Fruit fly (Drosophila melanogaster): ENCODE results near the gene CG32269.
A peak's percentile ranks its signal among the peaks of the same experiment; 100 is the strongest.

CG32269 gene

dm6 chr3L:3169107-3169506 is 39.7 kb downstream of the CG32269 start, which contains the start of the genes CG32278 and CG32281:
Gene CG32278, plus strand, starts transcription at chr3L:3169286.
Gene CG32281, plus strand, starts transcription at chr3L:3169375.
- TF ChIP-seq CG8119 (GFP tag; IDR thresholded peaks at IDR 0.05) (no peak), Ets96B (tag; optimal IDR thresholded peaks at IDR 0.05) (no peak), Sox15 (GFP tag; optimal IDR thresholded peaks at IDR 0.05) (no peak), ss (GFP tag; optimal IDR thresholded peaks at IDR 0.05) (no peak), Eip93F (GFP tag; optimal IDR thresholded peaks at IDR 0.05) (no peak), Hr4 (GFP tag; optimal IDR thresholded peaks at IDR 0.05) (no peak), fkh (GFP tag; optimal IDR thresholded peaks at IDR 0.05) (no peak), CG3919 (GFP tag; optimal IDR thresholded peaks at IDR 0.05) (no peak)

- TF ChIP-seq svp (GFP tag) = peak; percentile 92
- TF ChIP-seq CG1621 (tag; optimal IDR thresholded peaks at IDR 0.05) = no peak
- no peak for TF ChIP-seq CG8319 (GFP tag; optimal IDR thresholded peaks at IDR 0.05)
Observed at dm6 chr3L:3166200-3166695, 42.5 kb downstream of the CG32269 start, which contains the start of gene Asciz. Gene Asciz, minus strand, starts transcription at chr3L:3166250.

- no peak for TF ChIP-seq CG6276 (GFP tag; optimal IDR thresholded peaks at IDR 0.05)
- TF ChIP-seq vri (GFP tag; optimal IDR thresholded peaks at IDR 0.05) = peak; percentile 15
Observed at dm6 chr3L:3165399-3165798, 43.4 kb downstream of the CG32269 start.

- no peak for TF ChIP-seq OdsH (GFP tag; optimal IDR thresholded peaks at IDR 0.05)
- TF ChIP-seq fd85E (GFP tag; optimal IDR thresholded peaks at IDR 0.05) = no peak
- TF ChIP-seq esn (GFP tag; optimal IDR thresholded peaks at IDR 0.05) = peak; percentile 48
- TF ChIP-seq acj6 (GFP tag; optimal IDR thresholded peaks at IDR 0.05) = no peak
- TF ChIP-seq cyc (GFP tag; optimal IDR thresholded peaks at IDR 0.05) = peak; percentile 36
- TF ChIP-seq CG8319 (GFP tag; optimal IDR thresholded peaks at IDR 0.05) = no peak
- TF ChIP-seq Blimp-1 (GFP tag; optimal IDR thresholded peaks at IDR 0.05) = no peak
- no peak for TF ChIP-seq CG32006 (GFP tag; optimal IDR thresholded peaks at IDR 0.05)
- TF ChIP-seq Hr38 (GFP tag; optimal IDR thresholded peaks at IDR 0.05) = no peak
- TF ChIP-seq fd59A (GFP tag; optimal IDR thresholded peaks at IDR 0.05) = no peak
- no peak for TF ChIP-seq CG8119 (GFP tag; IDR thresholded peaks at IDR 0.05)
- no peak for TF ChIP-seq CG15336 (GFP tag; IDR thresholded peaks at IDR 0.05)
- no peak for TF ChIP-seq ss (GFP tag; optimal IDR thresholded peaks at IDR 0.05)
- no peak; the same call in 1 of the 3 replicates for TF ChIP-seq eg (GFP tag; IDR thresholded peaks at IDR 0.05)
- TF ChIP-seq spab (GFP tag; optimal IDR thresholded peaks at IDR 0.05) = no peak
- TF ChIP-seq Gug (GFP tag; IDR thresholded peaks at IDR 0.05) = no peak
- TF ChIP-seq CG9139 (GFP tag; optimal IDR thresholded peaks at IDR 0.05) = no peak
- TF ChIP-seq topi (GFP tag; optimal IDR thresholded peaks at IDR 0.05) = no peak
- no peak for TF ChIP-seq vri (GFP tag; optimal IDR thresholded peaks at IDR 0.05)
- TF ChIP-seq achi (GFP tag; optimal IDR thresholded peaks at IDR 0.05) = no peak
- TF ChIP-seq CG11762 (GFP tag; optimal IDR thresholded peaks at IDR 0.05; ENCODE audit: insufficient read depth) = no peak
- no peak for TF ChIP-seq CG10631 (GFP tag; optimal IDR thresholded peaks at IDR 0.05)
- no peak for TF ChIP-seq Met (GFP tag; optimal IDR thresholded peaks at IDR 0.05)
- no peak for TF ChIP-seq net (GFP tag; optimal IDR thresholded peaks at IDR 0.05)
- TF ChIP-seq CG3919 (GFP tag; optimal IDR thresholded peaks at IDR 0.05) = no peak
- peak; percentile 27 for TF ChIP-seq Sox14 (GFP tag; optimal IDR thresholded peaks at IDR 0.05)
- peak; percentile 33 for TF ChIP-seq Hr39 (GFP tag; optimal IDR thresholded peaks at IDR 0.05)
- TF ChIP-seq CG6792 (GFP tag; optimal IDR thresholded peaks at IDR 0.05) = peak; percentile 5
- TF ChIP-seq lz (GFP tag; optimal IDR thresholded peaks at IDR 0.05) = peak; percentile 29
- no peak for TF ChIP-seq salr (GFP tag; optimal IDR thresholded peaks at IDR 0.05)
- no peak for TF ChIP-seq Eip93F (GFP tag; optimal IDR thresholded peaks at IDR 0.05)
- TF ChIP-seq Ets96B (tag; optimal IDR thresholded peaks at IDR 0.05) = no peak
- TF ChIP-seq Eip75B (GFP tag; optimal IDR thresholded peaks at IDR 0.05) = no peak
- TF ChIP-seq Ets21C (GFP tag; optimal IDR thresholded peaks at IDR 0.05) = peak; percentile 20
- TF ChIP-seq CG16779 (tag; optimal IDR thresholded peaks at IDR 0.05) = no peak
- TF ChIP-seq Smox (GFP tag; optimal IDR thresholded peaks at IDR 0.05) = no peak
- no peak for TF ChIP-seq CG8632 (GFP tag; optimal IDR thresholded peaks at IDR 0.05)
- no peak for TF ChIP-seq CG6854 (GFP tag; optimal IDR thresholded peaks at IDR 0.05)
- no peak for TF ChIP-seq fkh (GFP tag; optimal IDR thresholded peaks at IDR 0.05)
- TF ChIP-seq Lpt (GFP tag; optimal IDR thresholded peaks at IDR 0.05) = no peak
- TF ChIP-seq CG6276 (GFP tag; optimal IDR thresholded peaks at IDR 0.05) = no peak
Observed at dm6 chr3L:3164951-3165350, 43.8 kb downstream of the CG32269 start, which contains the start of gene CG32280. Gene CG32280, plus strand, starts transcription at chr3L:3165181.

Measured in whole organism, prepupa.